Fruit fly (Drosophila melanogaster) whole organism, embryonic: ENCODE results near the gene Syt1.

ENCODE experiments used
- Atf6 ChIP-seq: fragments of 200-800 bp; sonication (Bioruptor generic); IDR thresholded peaks from 2 replicates; pipeline ENCODE4 v1.3.6; 2022; ENCODE audit warnings: missing biosample characterization, missing genetic modification characterization
- CG10274 ChIP-seq: fragments of 200-800 bp; sonication (Bioruptor generic); optimal IDR thresholded peaks from 3 replicates; lab custom pipeline; 2017; ENCODE audit warnings: missing biosample characterization, mild to moderate bottlenecking, missing genetic modification characterization
- CG11695 ChIP-seq: fragments of 200-800 bp; sonication (Bioruptor generic); IDR thresholded peaks from 3 replicates; pipeline ENCODE4 v1.3.6; 2022; ENCODE audit warnings: missing biosample characterization, missing genetic modification characterization
- CG12071 ChIP-seq: fragments of 200-800 bp; sonication (Bioruptor generic); optimal IDR thresholded peaks from 3 replicates; lab custom pipeline; 2018; ENCODE audit warnings: missing biosample characterization, mild to moderate bottlenecking, missing genetic modification characterization
- CG1233 ChIP-seq: fragments of 200-800 bp; sonication (Bioruptor generic); optimal IDR thresholded peaks from 4 replicates; lab custom pipeline; 2018; ENCODE audit warnings: missing biosample characterization, mild to moderate bottlenecking, missing genetic modification characterization
- CG12769 ChIP-seq: fragments of 200-800 bp; sonication (Bioruptor generic); optimal IDR thresholded peaks from 2 replicates; lab custom pipeline; 2019; ENCODE audit warnings: missing biosample characterization, mild to moderate bottlenecking, missing genetic modification characterization, moderate library complexity
- CG14441 ChIP-seq: fragments of 200-800 bp; sonication (Bioruptor generic); IDR thresholded peaks from 2 replicates; pipeline ENCODE4 v1.3.6; 2022; ENCODE audit warnings: missing biosample characterization, missing genetic modification characterization
- CG14667 ChIP-seq: fragments of 200-800 bp; sonication (Bioruptor generic); IDR thresholded peaks from 2 replicates; pipeline ENCODE4 v1.3.6; 2022; ENCODE audit warnings: missing biosample characterization, missing genetic modification characterization
- CG17612 ChIP-seq: fragments of 200-800 bp; sonication (Bioruptor generic); IDR thresholded peaks from 2 replicates; pipeline ENCODE4 v1.3.6; 2022; ENCODE audit warnings: missing biosample characterization, missing genetic modification characterization
- CG18011 ChIP-seq: fragments of 200-800 bp; sonication (Bioruptor generic); optimal IDR thresholded peaks from 2 replicates; lab custom pipeline; 2017; ENCODE audit warnings: missing biosample characterization, missing genetic modification characterization, mild to moderate bottlenecking, moderate library complexity, missing genotype
- CG18476 ChIP-seq: fragments of 200-800 bp; sonication (Bioruptor generic); optimal IDR thresholded peaks from 2 replicates; lab custom pipeline; 2016; ENCODE audit warnings: missing biosample characterization, mild to moderate bottlenecking, missing genetic modification characterization
- CG18619 ChIP-seq: fragments of 200-800 bp; sonication (Bioruptor generic); optimal IDR thresholded peaks from 3 replicates; lab custom pipeline; 2017; ENCODE audit warnings: missing biosample characterization, mild to moderate bottlenecking, missing genetic modification characterization
- CG30403 ChIP-seq: fragments of 200-800 bp; sonication (Bioruptor generic); optimal IDR thresholded peaks from 3 replicates; lab custom pipeline; 2016; ENCODE audit warnings: missing biosample characterization, missing genetic modification characterization
- CG3726 ChIP-seq: fragments of 200-800 bp; sonication (Bioruptor generic); IDR thresholded peaks from 3 replicates; pipeline ENCODE4, ENCODE4 v1.3.6; 2022; ENCODE audit warnings: missing biosample characterization, missing genetic modification characterization
- CG3838 ChIP-seq: fragments of 200-800 bp; sonication (Bioruptor generic); optimal IDR thresholded peaks from 3 replicates; lab custom pipeline; 2016; ENCODE audit warnings: missing biosample characterization, missing genetic modification characterization
- CG5180 ChIP-seq: fragments of 200-800 bp; sonication (Bioruptor generic); optimal IDR thresholded peaks from 3 replicates; lab custom pipeline; 2017; ENCODE audit warnings: missing biosample characterization, missing genetic modification characterization, mild to moderate bottlenecking, moderate library complexity, missing genetic modification reagents
- CG8290 ChIP-seq, 3 experiments: fragments of 200-800 bp; sonication (Bioruptor generic); optimal IDR thresholded peaks; 2 replicates each; lab custom pipeline; 2016 to 2019; ENCODE audit warnings: missing biosample characterization in 3 of 3, missing genetic modification characterization in 3 of 3, mild to moderate bottlenecking in 2 of 3, moderate library complexity in 1 of 3
- CG8924 ChIP-seq: fragments of 200-800 bp; optimal IDR thresholded peaks from 3 replicates; lab custom pipeline; 2019; ENCODE audit warnings: missing biosample characterization, mild to moderate bottlenecking, missing genetic modification characterization, moderate library complexity
- CG9932 ChIP-seq: fragments of 200-800 bp; sonication (Bioruptor generic); IDR thresholded peaks from 2 replicates; pipeline ENCODE4 v1.3.6; 2022; ENCODE audit warnings: missing biosample characterization, missing genetic modification characterization
- CHES-1-like ChIP-seq: fragments of 200-800 bp; sonication (Bioruptor generic); optimal IDR thresholded peaks from 2 replicates; lab custom pipeline; 2016; ENCODE audit warnings: missing biosample characterization, missing genetic modification characterization
- Dfd ChIP-seq, 2 experiments: fragments of >200 bp; optimal IDR thresholded peaks; 2 replicates each; lab custom pipeline; 2017; ENCODE audit warnings: missing biosample characterization in 2 of 2, missing genetic modification characterization in 2 of 2
- Dip3 ChIP-seq: fragments of 200-800 bp; sonication (Bioruptor generic); optimal IDR thresholded peaks from 3 replicates; lab custom pipeline; 2016; ENCODE audit warnings: missing biosample characterization, missing genetic modification characterization
- GATAe ChIP-seq: fragments of 200-800 bp; sonication (Bioruptor generic); conservative IDR thresholded peaks from 2 replicates; pipeline ENCODE4 v1.3.6; 2022; ENCODE audit warnings: missing biosample characterization, missing genetic modification characterization
- Jarid2 ChIP-seq: fragments of 200-800 bp; sonication (Bioruptor generic); optimal IDR thresholded peaks from 3 replicates; lab custom pipeline; 2017; ENCODE audit warnings: mild to moderate bottlenecking, missing biosample characterization, missing genetic modification reagents, missing genetic modification characterization
- MTF-1 ChIP-seq: fragments of 200-800 bp; sonication (Bioruptor generic); optimal IDR thresholded peaks from 2 replicates; lab custom pipeline; 2018; ENCODE audit warnings: missing biosample characterization, mild to moderate bottlenecking, missing genetic modification characterization, borderline replicate concordance
- Mad ChIP-seq: fragments of 200-800 bp; sonication (Bioruptor generic); optimal IDR thresholded peaks from 2 replicates; lab custom pipeline; 2016; ENCODE audit warnings: missing biosample characterization, missing genetic modification characterization
- Max ChIP-seq: fragments of 200-800 bp; sonication (Bioruptor generic); optimal IDR thresholded peaks from 2 replicates; lab custom pipeline; 2016; ENCODE audit warnings: missing biosample characterization, mild to moderate bottlenecking, missing genetic modification characterization
- NC2β ChIP-seq: fragments of 200-800 bp; sonication (Bioruptor generic); optimal IDR thresholded peaks from 2 replicates; lab custom pipeline; 2016; ENCODE audit warnings: missing biosample characterization, missing genetic modification characterization
- Nf-YA ChIP-seq: fragments of 200-800 bp; sonication (Bioruptor generic); IDR thresholded peaks from 2 replicates; pipeline ENCODE4 v1.3.6; 2022; ENCODE audit warnings: missing biosample characterization, missing genetic modification characterization
- Opbp ChIP-seq: fragments of 200-800 bp; sonication (Bioruptor generic); IDR thresholded peaks from 3 replicates; pipeline ENCODE4 v1.3.6; 2022; ENCODE audit warnings: missing biosample characterization, missing genetic modification characterization; ENCODE audit not compliant: partially characterized antibody
- Ssrp ChIP-seq: fragments of 200-800 bp; sonication (Bioruptor generic); optimal IDR thresholded peaks from 2 replicates; lab custom pipeline; 2018; ENCODE audit warnings: missing biosample characterization, mild to moderate bottlenecking, missing genetic modification characterization, moderate library complexity
- bowl ChIP-seq: fragments of 200-800 bp; sonication (Bioruptor generic); IDR thresholded peaks from 2 replicates; pipeline ENCODE4 v1.3.6; 2022; ENCODE audit warnings: missing biosample characterization, missing genetic modification characterization
- cas ChIP-seq: fragments of 200-800 bp; sonication (Bioruptor generic); IDR thresholded peaks from 2 replicates; pipeline ENCODE4 v1.3.6; 2022; ENCODE audit warnings: missing biosample characterization, missing genetic modification characterization
- chinmo ChIP-seq: fragments of 200-800 bp; sonication (Bioruptor generic); IDR thresholded peaks from 4 replicates; pipeline ENCODE4 v1.3.6; 2022; ENCODE audit warnings: missing biosample characterization, missing genetic modification characterization; ENCODE audit not compliant: partially characterized antibody
- dysf ChIP-seq: fragments of 200-800 bp; sonication (Bioruptor generic); IDR thresholded peaks from 3 replicates; pipeline ENCODE4 v1.3.6; 2022; ENCODE audit warnings: missing biosample characterization, missing genetic modification characterization
- fd64A ChIP-seq: fragments of 200-800 bp; sonication (Bioruptor generic); optimal IDR thresholded peaks from 3 replicates; lab custom pipeline; 2018; ENCODE audit warnings: missing biosample characterization, mild to moderate bottlenecking, missing genetic modification characterization
- grau ChIP-seq: fragments of 200-800 bp; optimal IDR thresholded peaks from 3 replicates; lab custom pipeline; 2019; ENCODE audit warnings: missing biosample characterization, mild to moderate bottlenecking, missing genetic modification characterization, moderate library complexity
- inv ChIP-seq: fragments of 200-800 bp; sonication (Bioruptor generic); IDR thresholded peaks from 2 replicates; pipeline ENCODE4 v1.3.6; 2022; ENCODE audit warnings: missing biosample characterization, missing genetic modification characterization; ENCODE audit not compliant: partially characterized antibody
- lbe ChIP-seq: fragments of 200-800 bp; sonication (Bioruptor generic); optimal IDR thresholded peaks from 2 replicates; lab custom pipeline; 2016; ENCODE audit warnings: missing biosample characterization, mild to moderate bottlenecking, missing genetic modification characterization
- nau ChIP-seq: fragments of 200-800 bp; sonication (Bioruptor generic); optimal IDR thresholded peaks from 3 replicates; lab custom pipeline; 2017; ENCODE audit warnings: missing biosample characterization, mild to moderate bottlenecking, missing genetic modification characterization, missing genetic modification reagents
- pita ChIP-seq: fragments of 200-800 bp; sonication (Bioruptor generic); optimal IDR thresholded peaks from 2 replicates; lab custom pipeline; 2017; ENCODE audit warnings: missing biosample characterization, mild to moderate bottlenecking, missing genetic modification characterization
- prd ChIP-seq, 3 experiments: fragments of >200 bp in 2 of 3; fragments of 200-800 bp in 1 of 3; sonication (Bioruptor generic) in 1 of 3; optimal IDR thresholded peaks in 2 of 3; IDR thresholded peaks in 1 of 3; 2 replicates in 2 of 3; 3 replicates in 1 of 3; pipeline versions ENCODE4 v1.3.6 to Lab custom; 2017 to 2022; ENCODE audit warnings: missing biosample characterization in 1 of 3, missing genetic modification characterization in 1 of 3
- psq ChIP-seq: fragments of 200-800 bp; sonication (Bioruptor generic); optimal IDR thresholded peaks from 2 replicates; lab custom pipeline; 2017; ENCODE audit warnings: missing biosample characterization, missing genetic modification characterization
- pum ChIP-seq: fragments of 200-800 bp; sonication (Bioruptor generic); optimal IDR thresholded peaks from 2 replicates; lab custom pipeline; 2016; ENCODE audit warnings: missing biosample characterization, missing genetic modification characterization
- sim ChIP-seq: fragments of 200-800 bp; sonication (Bioruptor generic); IDR thresholded peaks from 2 replicates; pipeline ENCODE4 v1.3.6; 2022; ENCODE audit warnings: missing biosample characterization, missing genetic modification characterization
- tna ChIP-seq: fragments of 200-800 bp; sonication (Bioruptor generic); IDR thresholded peaks from 2 replicates; pipeline ENCODE4 v1.3.6; 2022; ENCODE audit warnings: missing biosample characterization, missing genetic modification characterization; ENCODE audit not compliant: partially characterized antibody
- unpg ChIP-seq: fragments of 200-800 bp; sonication (Bioruptor generic); optimal IDR thresholded peaks from 3 replicates; lab custom pipeline; 2018; ENCODE audit warnings: missing biosample characterization, mild to moderate bottlenecking, missing genetic modification characterization, moderate library complexity
- vvl ChIP-seq: fragments of 200-800 bp; sonication (Bioruptor generic); IDR thresholded peaks from 2 replicates; pipeline ENCODE4 v1.3.6; 2022; ENCODE audit warnings: missing biosample characterization, missing genetic modification characterization
- zf30C ChIP-seq: fragments of 200-800 bp; sonication (Bioruptor generic); optimal IDR thresholded peaks from 3 replicates; lab custom pipeline; 2018; ENCODE audit warnings: missing biosample characterization, mild to moderate bottlenecking, missing genetic modification characterization

The Syt1 gene

DNA sequence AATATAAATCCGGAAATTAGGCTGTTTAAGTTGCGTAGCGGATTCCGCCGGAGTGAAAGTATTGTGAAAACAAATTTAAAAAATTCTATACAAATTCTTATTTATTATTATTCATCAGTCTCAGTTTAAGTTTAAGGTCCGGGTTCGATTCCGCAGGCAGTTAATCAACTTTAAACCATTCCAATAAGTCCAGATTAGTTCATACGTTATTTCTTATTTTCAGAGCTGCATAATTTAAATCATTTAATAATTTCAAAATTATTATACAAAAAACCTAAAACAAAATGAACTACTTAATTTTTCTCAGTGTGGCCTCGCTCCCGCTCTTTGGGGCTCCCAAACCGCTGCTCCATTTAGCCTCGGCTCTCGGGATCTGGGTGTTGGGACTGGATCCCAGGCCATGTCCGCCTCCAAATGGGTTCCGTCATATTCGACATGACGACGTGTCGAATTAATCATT, 30.6 kb upstream of the Syt1 start (continued):
- TF ChIP-seq tna (GFP tag; lab: Robert Waterston, UW) (no peak), Ssrp (tag; lab: Kevin White, UChicago) (peak; percentile 92), CG17612 (GFP tag; lab: Robert Waterston, UW) (peak; percentile 39; the same call in 1 of the 2 replicates), CHES-1-like (GFP tag; lab: Kevin White, UChicago) (peak; percentile 50), Dfd (GFP tag; optimal IDR thresholded peaks at IDR 0.05; lab: Kevin White, UChicago) (no peak), inv (no peak), Opbp (no peak), CG14667 (GFP tag; lab: Robert Waterston, UW) (peak; percentile 57; the same call in 1 of the 2 replicates), GATAe (GFP tag; lab: Robert Waterston, UW) (no peak), sim (GFP tag; lab: Robert Waterston, UW) (peak; percentile 36; the same call in 1 of the 2 replicates), CG30403 (GFP tag; lab: Kevin White, UChicago) (peak; percentile 93), zf30C (peak; percentile 80), CG12769 (tag; lab: Kevin White, UChicago) (peak; percentile 70), fd64A (GFP tag; lab: Kevin White, UChicago) (peak; percentile 46), CG18619 (GFP tag; lab: Kevin White, UChicago) (peak; percentile 89), prd (optimal IDR thresholded peaks at IDR 0.05; lab: Kevin White, UChicago) (no peak), prd (GFP tag; IDR thresholded peaks at IDR 0.05; lab: Robert Waterston, UW) (peak; percentile 82), CG9932 (peak; percentile 77), CG3726 (no peak), Atf6 (GFP tag; lab: Robert Waterston, UW) (peak; percentile 79), Max (GFP tag; lab: Kevin White, UChicago) (peak; percentile 86), nau (peak; percentile 84), grau (tag; lab: Kevin White, UChicago) (peak; percentile 91), bowl (GFP tag; lab: Robert Waterston, UW) (no peak), Mad (GFP tag; lab: Kevin White, UChicago) (peak; percentile 71), CG10274 (peak; percentile 62), Jarid2 (GFP tag; lab: Kevin White, UChicago) (peak; percentile 42), MTF-1 (GFP tag; lab: Kevin White, UChicago) (no peak), CG18476 (GFP tag; lab: Kevin White, UChicago) (peak; percentile 86), vvl (GFP tag; lab: Robert Waterston, UW) (peak; percentile 37; the same call in 1 of the 2 replicates), CG3838 (GFP tag; lab: Kevin White, UChicago) (peak; percentile 60), CG18011 (GFP tag; lab: Kevin White, UChicago) (peak; percentile 53), pum (GFP tag; lab: Kevin White, UChicago) (peak; percentile 60), CG8290 (GFP tag; optimal IDR thresholded peaks at IDR 0.05; lab: Kevin White, UChicago) (peak; percentile 67), CG8290 (tag; optimal IDR thresholded peaks at IDR 0.05; lab: Kevin White, UChicago) (peak in 1 of 2 experiments; percentile 40), Nf-YA (GFP tag; lab: Robert Waterston, UW) (peak; percentile 47), NC2β (peak; percentile 42), CG12071 (peak; percentile 28), cas (0 out of 2 replicates have a peak, but pooled peaks have one; percentile 10), CG1233 (GFP tag; lab: Kevin White, UChicago) (peak; percentile 88), CG8924 (tag; lab: Kevin White, UChicago) (peak; percentile 94), CG5180 (GFP tag; lab: Kevin White, UChicago) (peak; percentile 77), Dip3 (GFP tag; lab: Kevin White, UChicago) (peak; percentile 21), lbe (GFP tag; lab: Kevin White, UChicago) (peak; percentile 76), CG14441 (GFP tag; lab: Robert Waterston, UW) (peak; percentile 53), pita (GFP tag; lab: Kevin White, UChicago) (no peak), chinmo (GFP tag; lab: Robert Waterston, UW) (no peak), CG11695 (GFP tag; lab: Robert Waterston, UW) (peak; percentile 88), unpg (GFP tag; lab: Kevin White, UChicago) (peak; percentile 88), psq (GFP tag; lab: Kevin White, UChicago) (no peak), dysf (GFP tag; lab: Robert Waterston, UW) (peak; percentile 85)
